Worm (Caenorhabditis elegans): Measurements from ENCODE around the gene F56D6.19.
"Not testable (repeated sequence)": the region's sequence is repeated elsewhere in the genome, so short reads cannot be mapped to it uniquely, and the experiment has no call there.

F56D6.19 gene

ce11 chrIV:3911848-3912247 lies 2.7 kb upstream of the F56D6.19 start, which contains the start of gene F56D6.18:
F56D6.18 (minus strand) TSS chrIV:3911948.
- TF ChIP-seq lin-26 (GFP tag; IDR thresholded peaks at IDR 0.05); nhr-179 (tag; optimal IDR thresholded peaks at IDR 0.05); madf-10 (tag; optimal IDR thresholded peaks at IDR 0.05): not testable (repeated sequence)

ce11 chrIV:3912598-3912997 lies 2.0 kb upstream of the F56D6.19 start, which contains the start of gene F56D6.20:
F56D6.20 (plus strand) TSS chrIV:3912898.
- TF ChIP-seq egrh-3 (GFP tag; IDR thresholded peaks at IDR 0.05) = no peak
- TF ChIP-seq ZK185.1 (tag; optimal IDR thresholded peaks at IDR 0.05; ENCODE audit: poor library complexity, severe bottlenecking) = no peak
- no peak for TF ChIP-seq rec-8 (tag; optimal IDR thresholded peaks at IDR 0.05)
- TF ChIP-seq pbrm-1 (GFP tag; IDR thresholded peaks at IDR 0.05) = no peak
- TF ChIP-seq ceh-100 (GFP tag; IDR thresholded peaks at IDR 0.05) = no peak
- TF ChIP-seq ztf-25 (GFP tag; IDR thresholded peaks at IDR 0.05) = no peak
- no peak for TF ChIP-seq lin-35 (GFP tag; optimal IDR thresholded peaks at IDR 0.05)
- TF ChIP-seq madf-6 (GFP tag; IDR thresholded peaks at IDR 0.05) = no peak
- TF ChIP-seq athp-1 (tag; optimal IDR thresholded peaks at IDR 0.05) = no peak
- TF ChIP-seq nhr-27 (tag; optimal IDR thresholded peaks at IDR 0.05) = no peak
- no peak for TF ChIP-seq him-1 (tag; optimal IDR thresholded peaks at IDR 0.05)
- no peak for TF ChIP-seq efl-1 (GFP tag; optimal IDR thresholded peaks at IDR 0.05)
- no peak for TF ChIP-seq F23B12.7 (tag; optimal IDR thresholded peaks at IDR 0.05; ENCODE audit: insufficient read depth)
- no peak for TF ChIP-seq B0035.1 (tag; optimal IDR thresholded peaks at IDR 0.05)
- TF ChIP-seq nfya-2 (GFP tag; IDR thresholded peaks at IDR 0.05) = no peak

- TF ChIP-seq bed-2 (GFP tag; IDR thresholded peaks at IDR 0.05) (no peak), him-1 (tag; optimal IDR thresholded peaks at IDR 0.05) (no peak), rec-8 (tag; optimal IDR thresholded peaks at IDR 0.05) (no peak), egl-44 (GFP tag; IDR thresholded peaks at IDR 0.05) (no peak), nhr-90 (tag; optimal IDR thresholded peaks at IDR 0.05) (no peak), Y95B8A.8 (GFP tag; IDR thresholded peaks at IDR 0.05) (no peak), efl-1 (GFP tag; optimal IDR thresholded peaks at IDR 0.05) (no peak)
Observed at ce11 chrIV:3915296-3915695, 734 bp downstream of the F56D6.19 start, which contains the start of gene srz-20. srz-20 (plus strand) TSS chrIV:3915596.

ce11 chrIV:3917405-3917804 lies 2.8 kb downstream of the F56D6.19 start, which contains the start of gene F56D6.14:
F56D6.14 (plus strand) TSS chrIV:3917705.
- TF ChIP-seq B0019.2 (GFP tag; conservative IDR thresholded peaks at IDR 0.05) (no peak), Y67H2A.10 (GFP tag; conservative IDR thresholded peaks at IDR 0.05) (no peak)

- TF ChIP-seq ceh-91 (GFP tag; IDR thresholded peaks at IDR 0.05) = no peak
- TF ChIP-seq F57A8.1 (GFP tag; optimal IDR thresholded peaks at IDR 0.05) = no peak
- TF ChIP-seq ceh-79 (tag; optimal IDR thresholded peaks at IDR 0.05) = no peak
- TF ChIP-seq die-1 (tag; optimal IDR thresholded peaks at IDR 0.05) = no peak
- TF ChIP-seq ceh-27 (GFP tag; optimal IDR thresholded peaks at IDR 0.05) = no peak
- TF ChIP-seq nhr-27 (tag; optimal IDR thresholded peaks at IDR 0.05) = no peak
- no peak for TF ChIP-seq F37B4.10 (GFP tag; IDR thresholded peaks at IDR 0.05)
- TF ChIP-seq mxl-1 (tag; optimal IDR thresholded peaks at IDR 0.05) = no peak
- no peak for TF ChIP-seq snpc-1.3 (tag; optimal IDR thresholded peaks at IDR 0.05; ENCODE audit: insufficient read depth)
- TF ChIP-seq Y95B8A.8 (GFP tag; IDR thresholded peaks at IDR 0.05) = no peak
- TF ChIP-seq ztf-28 (GFP tag; IDR thresholded peaks at IDR 0.05) = no peak
Observed at ce11 chrIV:3918160-3918559, 3.6 kb downstream of the F56D6.19 start, which contains the start of gene F56D6.23. F56D6.23 (plus strand) TSS chrIV:3918460.

Measured in whole organism, young adult.